Worm (Caenorhabditis elegans): ENCODE results near the gene W06H8.2.

The W06H8.2 gene

DNA sequence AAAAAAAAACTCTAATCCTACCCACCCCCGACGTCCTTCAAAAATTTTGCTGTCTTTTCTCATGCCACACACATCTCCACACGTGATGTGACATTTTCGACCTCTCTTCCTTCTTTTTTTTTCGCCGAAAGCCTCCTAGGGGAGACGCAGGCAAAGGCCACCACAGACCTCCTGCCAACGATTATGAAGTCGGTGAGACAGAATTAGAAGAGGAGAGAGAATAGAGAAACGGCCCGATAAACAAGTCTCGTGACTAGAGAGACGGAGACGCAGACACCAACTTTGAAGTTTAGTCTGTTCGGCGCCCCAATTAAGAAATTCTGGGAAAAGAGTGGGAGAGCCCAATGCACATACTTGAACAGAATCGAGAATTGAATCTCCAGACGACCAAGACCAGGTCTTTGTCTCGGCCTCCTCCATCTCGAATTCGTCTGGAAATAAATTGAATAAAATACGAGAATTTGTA is 18.0 kb downstream of the W06H8.2 start (continued):
- no peak for TF ChIP-seq fkh-6 (tag; optimal IDR thresholded peaks at IDR 0.05)
- no peak for TF ChIP-seq mec-3 (tag; optimal IDR thresholded peaks at IDR 0.05; ENCODE audit: borderline replicate concordance)
- TF ChIP-seq ceh-31 (tag; optimal IDR thresholded peaks at IDR 0.05), result peak; percentile 87
- TF ChIP-seq F13H6.1 (tag; optimal IDR thresholded peaks at IDR 0.05), result peak; percentile 71
- peak; percentile 85 for TF ChIP-seq unc-42 (tag; optimal IDR thresholded peaks at IDR 0.05)
- no peak for TF ChIP-seq lim-6 (tag; optimal IDR thresholded peaks at IDR 0.05)
- no peak for TF ChIP-seq pag-3 (tag; optimal IDR thresholded peaks at IDR 0.05; ENCODE audit: borderline replicate concordance)
- TF ChIP-seq elt-2 (tag; optimal IDR thresholded peaks at IDR 0.05), result peak; percentile 72
- peak; percentile 39 for TF ChIP-seq ceh-6 (GFP tag; optimal IDR thresholded peaks at IDR 0.05)
- TF ChIP-seq tbx-2 (tag; optimal IDR thresholded peaks at IDR 0.05), result peak; percentile 80
- TF ChIP-seq C08G9.2 (tag; optimal IDR thresholded peaks at IDR 0.05), result no peak
- TF ChIP-seq ahr-1 (tag; optimal IDR thresholded peaks at IDR 0.05), result peak; percentile 36
- peak; percentile 46 for TF ChIP-seq ceh-30 (tag; optimal IDR thresholded peaks at IDR 0.05)
- TF ChIP-seq ceh-19 (GFP tag; optimal IDR thresholded peaks at IDR 0.05), result peak; percentile 20
- 0 out of 2 replicates have a peak, but pooled peaks have one; percentile 17 for TF ChIP-seq ceh-45 (GFP tag; IDR thresholded peaks at IDR 0.05)
- peak; percentile 64 for TF ChIP-seq K09A11.1 (tag; optimal IDR thresholded peaks at IDR 0.05; ENCODE audit: insufficient read depth)

DNA sequence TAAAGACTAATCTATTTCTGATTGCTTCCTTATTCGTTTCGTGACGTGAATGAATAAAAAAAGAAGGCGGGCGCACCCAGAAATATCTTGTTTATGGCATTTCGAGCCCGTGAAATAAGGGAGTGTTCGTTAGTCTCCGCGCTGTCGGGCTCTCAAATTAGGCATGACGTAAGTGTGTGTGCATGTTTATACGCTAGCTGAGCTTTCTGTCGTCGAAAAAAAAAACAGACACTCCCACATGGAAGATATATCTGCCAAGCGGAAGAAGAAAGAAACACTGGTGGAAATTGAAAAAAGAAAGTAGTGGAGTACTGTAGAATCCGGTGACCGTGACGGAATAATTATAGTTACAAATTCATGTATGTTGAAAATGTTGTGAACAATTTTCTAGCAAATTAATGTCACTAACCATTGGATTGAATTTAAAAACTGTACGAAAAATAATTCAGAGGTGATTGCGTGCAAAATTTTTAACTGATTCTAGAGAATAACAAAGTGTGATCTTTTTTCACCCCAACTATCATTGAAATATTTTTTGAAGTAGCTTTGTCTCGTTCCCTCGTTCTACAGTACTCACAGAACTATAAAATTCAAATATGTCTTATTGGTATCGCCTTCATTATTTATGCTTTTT is 18.5 kb downstream of the W06H8.2 start:
- TF ChIP-seq che-1 (tag; optimal IDR thresholded peaks at IDR 0.05), result no peak
- TF ChIP-seq ceh-19 (GFP tag; optimal IDR thresholded peaks at IDR 0.05), result no peak

DNA sequence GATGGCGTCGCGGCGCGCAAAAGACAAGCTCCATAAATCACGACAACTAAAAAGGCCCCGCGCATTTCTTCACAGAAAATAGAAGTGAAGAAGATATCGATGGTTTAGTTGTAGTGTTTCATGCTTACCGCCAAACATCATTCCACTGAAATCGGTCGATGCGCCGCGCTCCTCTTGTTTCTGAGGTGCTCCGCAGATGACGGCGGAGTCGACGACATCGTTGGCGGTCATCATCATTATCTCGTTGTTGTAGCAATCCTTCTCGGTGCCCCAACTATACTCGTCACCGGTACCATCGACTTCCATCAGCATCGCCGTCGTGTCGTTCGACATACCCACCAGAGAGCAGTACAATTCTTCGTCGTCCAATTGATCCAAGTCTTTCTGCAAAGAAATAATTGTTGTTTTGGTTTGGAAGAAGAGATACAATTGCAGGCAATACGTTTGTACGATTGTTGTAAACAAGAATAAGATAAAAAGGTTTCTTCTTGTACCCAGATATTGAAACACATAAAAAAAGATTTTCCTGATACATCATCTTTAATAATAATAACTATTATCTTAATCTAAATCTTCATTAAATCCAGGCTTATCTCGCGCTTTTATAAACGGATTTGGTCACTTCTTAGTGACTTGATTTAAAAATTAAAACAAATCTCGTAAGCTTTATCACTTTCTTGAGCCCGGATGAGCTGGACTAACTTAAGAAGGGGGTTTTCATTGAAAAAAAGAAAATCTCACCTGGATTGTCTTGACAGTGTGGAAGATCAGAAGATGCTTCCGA is 19.4 kb downstream of the W06H8.2 start:
- TF ChIP-seq unc-42 (tag; optimal IDR thresholded peaks at IDR 0.05) (no peak), rnt-1 (tag; optimal IDR thresholded peaks at IDR 0.05) (no peak), hlh-8 (tag; optimal IDR thresholded peaks at IDR 0.05) (no peak), C08G9.2 (tag; optimal IDR thresholded peaks at IDR 0.05) (no peak), che-1 (tag; optimal IDR thresholded peaks at IDR 0.05) (no peak), ref-2 (tag; optimal IDR thresholded peaks at IDR 0.05) (no peak), elt-4 (tag; optimal IDR thresholded peaks at IDR 0.05) (no peak), pqm-1 (tag; optimal IDR thresholded peaks at IDR 0.05) (no peak), zip-5 (tag; optimal IDR thresholded peaks at IDR 0.05) (no peak), elt-2 (tag; optimal IDR thresholded peaks at IDR 0.05) (no peak), ets-4 (tag; optimal IDR thresholded peaks at IDR 0.05) (no peak), ceh-48 (tag; optimal IDR thresholded peaks at IDR 0.05) (no peak), ceh-9 (tag; optimal IDR thresholded peaks at IDR 0.05) (no peak), hlh-6 (tag; optimal IDR thresholded peaks at IDR 0.05) (no peak), nhr-11 (tag; optimal IDR thresholded peaks at IDR 0.05) (no peak), hlh-15 (tag; optimal IDR thresholded peaks at IDR 0.05) (no peak)

DNA sequence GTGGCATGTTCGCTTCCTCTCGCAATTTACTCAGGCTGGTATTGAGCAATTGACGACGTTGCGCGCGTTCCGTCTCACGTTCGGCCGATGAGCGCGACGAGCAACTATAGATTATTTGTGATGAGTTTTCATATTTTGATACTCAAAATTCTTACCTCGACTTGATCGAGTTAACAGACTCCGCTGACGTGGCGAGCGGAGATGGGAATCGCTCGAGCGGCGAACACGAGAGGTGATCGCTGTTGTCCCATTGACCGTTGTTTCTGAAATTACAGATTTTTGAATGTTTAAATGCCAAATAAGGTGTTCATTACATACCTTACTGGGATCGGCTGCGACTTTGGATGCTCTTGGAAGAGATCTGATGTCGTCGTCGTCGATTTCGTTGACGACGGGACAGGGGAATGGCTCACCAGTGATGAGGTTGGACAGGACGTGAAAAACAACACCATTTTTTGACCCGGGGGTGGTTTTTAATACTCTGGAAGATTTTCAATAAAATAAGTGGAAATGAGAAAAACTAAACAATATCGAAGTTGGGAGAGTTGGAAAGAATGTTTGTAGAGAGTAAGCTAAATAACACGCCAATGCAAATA is 20.1 kb downstream of the W06H8.2 start, which contains the start of gene W06H8.6:
Gene W06H8.6, minus strand, starts transcription at position 481 of the 596 bp plus-strand sequence.
- TF ChIP-seq unc-42 (tag; optimal IDR thresholded peaks at IDR 0.05), result no peak
- no peak for TF ChIP-seq ztf-16 (tag; optimal IDR thresholded peaks at IDR 0.05)
- TF ChIP-seq nfya-1 (tag; optimal IDR thresholded peaks at IDR 0.05), result no peak
- TF ChIP-seq ceh-30 (tag; optimal IDR thresholded peaks at IDR 0.05), result no peak
- TF ChIP-seq ttx-3 (tag; optimal IDR thresholded peaks at IDR 0.05), result no peak
- no peak for TF ChIP-seq ahr-1 (tag; optimal IDR thresholded peaks at IDR 0.05)
- TF ChIP-seq pqm-1 (tag; optimal IDR thresholded peaks at IDR 0.05), result no peak
- TF ChIP-seq zip-5 (tag; optimal IDR thresholded peaks at IDR 0.05), result no peak
- TF ChIP-seq tbx-7 (tag; optimal IDR thresholded peaks at IDR 0.05), result no peak
- no peak for TF ChIP-seq sox-4 (tag; optimal IDR thresholded peaks at IDR 0.05)
- no peak for TF ChIP-seq K09A11.1 (tag; optimal IDR thresholded peaks at IDR 0.05; ENCODE audit: insufficient read depth)
- TF ChIP-seq fkh-6 (tag; optimal IDR thresholded peaks at IDR 0.05), result no peak
- no peak for TF ChIP-seq tbx-2 (tag; optimal IDR thresholded peaks at IDR 0.05)
- no peak for TF ChIP-seq pax-1 (tag; optimal IDR thresholded peaks at IDR 0.05)

Data from whole organism, late embryonic.